Worm (Caenorhabditis elegans): ENCODE data around the gene ins-15.

DNA sequence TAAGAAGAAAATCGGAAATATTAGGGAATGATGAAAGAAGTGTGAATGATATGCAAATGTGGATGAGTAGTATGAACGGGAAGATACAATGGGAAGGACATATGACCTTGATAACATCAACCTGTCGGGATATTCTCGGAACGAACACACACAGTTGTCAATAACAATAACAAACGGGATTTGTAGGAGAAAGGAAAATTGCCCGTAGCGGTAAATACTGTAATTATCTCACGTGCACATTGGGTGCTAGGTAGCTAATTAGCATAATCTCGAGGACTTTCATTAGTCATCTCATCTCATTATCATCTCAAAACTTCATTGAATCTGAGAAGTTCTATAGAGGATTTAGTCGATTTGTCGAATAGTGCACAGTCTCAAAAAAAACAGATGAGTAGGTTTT, 31.5 kb downstream of the ins-15 start:
- TF ChIP-seq lin-13 (tag; optimal IDR thresholded peaks at IDR 0.05) (no peak), unc-62 (GFP tag; optimal IDR thresholded peaks at IDR 0.05) (peak; percentile 32), ceh-43 (GFP tag; optimal IDR thresholded peaks at IDR 0.05) (no peak), unc-39 (tag; optimal IDR thresholded peaks at IDR 0.05) (no peak), blmp-1 (tag; optimal IDR thresholded peaks at IDR 0.05) (no peak), ceh-83 (GFP tag; optimal IDR thresholded peaks at IDR 0.05) (no peak), snpc-4 (tag; optimal IDR thresholded peaks at IDR 0.05) (no peak), elt-3 (tag; optimal IDR thresholded peaks at IDR 0.05) (no peak), pha-4 (tag; optimal IDR thresholded peaks at IDR 0.05) (no peak), drap-1 (GFP tag; optimal IDR thresholded peaks at IDR 0.05) (no peak), nhr-28 (tag; optimal IDR thresholded peaks at IDR 0.05) (no peak)

Measured in whole organism, mixed stage, embryonic.